Fruit fly (Drosophila melanogaster) whole organism, embryonic: ENCODE data around the gene sac.

Source experiments
- Atf6 ChIP-seq: fragments of 200-800 bp; sonication (Bioruptor generic); IDR thresholded peaks from 2 replicates; pipeline ENCODE4 v1.3.6; 2022; ENCODE audit warnings: missing biosample characterization, missing genetic modification characterization
- Bteb2 ChIP-seq: fragments of 200-800 bp; sonication (Bioruptor generic); optimal IDR thresholded peaks from 2 replicates; lab custom pipeline; 2016; ENCODE audit warnings: missing biosample characterization, missing genetic modification characterization
- CG10321 ChIP-seq: fragments of 200-800 bp; sonication (Bioruptor generic); IDR thresholded peaks from 2 replicates; pipeline ENCODE4 v1.3.6; 2022; ENCODE audit warnings: missing biosample characterization, missing genetic modification characterization
- CG10654 ChIP-seq: fragments of 200-800 bp; sonication (Bioruptor generic); optimal IDR thresholded peaks from 2 replicates; lab custom pipeline; 2016; ENCODE audit warnings: missing biosample characterization, missing genetic modification characterization
- CG13296 ChIP-seq: fragments of 200-800 bp; sonication (Bioruptor generic); optimal IDR thresholded peaks from 3 replicates; lab custom pipeline; 2018; ENCODE audit warnings: missing biosample characterization, mild to moderate bottlenecking, missing genetic modification characterization
- CG13894 ChIP-seq: fragments of 200-800 bp; sonication (Bioruptor generic); optimal IDR thresholded peaks from 3 replicates; lab custom pipeline; 2018; ENCODE audit warnings: missing biosample characterization, mild to moderate bottlenecking, missing genetic modification characterization, moderate library complexity
- CG15514 ChIP-seq: fragments of 200-800 bp; sonication (Bioruptor generic); optimal IDR thresholded peaks from 3 replicates; lab custom pipeline; 2017; ENCODE audit warnings: missing biosample characterization, missing genetic modification characterization, mild to moderate bottlenecking, moderate library complexity, missing genetic modification reagents
- CG15601 ChIP-seq: fragments of 200-800 bp; sonication (Bioruptor generic); optimal IDR thresholded peaks from 3 replicates; lab custom pipeline; 2019; ENCODE audit warnings: missing biosample characterization, mild to moderate bottlenecking, missing genetic modification characterization, moderate library complexity
- CG1647 ChIP-seq: fragments of 200-800 bp; sonication (Bioruptor generic); optimal IDR thresholded peaks from 3 replicates; lab custom pipeline; 2016; ENCODE audit warnings: missing biosample characterization, missing genetic modification characterization
- CG17186 ChIP-seq: fragments of 200-800 bp; sonication (Bioruptor generic); optimal IDR thresholded peaks from 3 replicates; lab custom pipeline; 2017; ENCODE audit warnings: missing biosample characterization, missing genetic modification reagents, missing genetic modification characterization
- CG17385 ChIP-seq: fragments of 200-800 bp; sonication (Bioruptor generic); optimal IDR thresholded peaks from 3 replicates; lab custom pipeline; 2018; ENCODE audit warnings: missing biosample characterization, mild to moderate bottlenecking, missing genetic modification characterization
- CG2120 ChIP-seq: fragments of 200-800 bp; sonication (Bioruptor generic); optimal IDR thresholded peaks from 3 replicates; lab custom pipeline; 2016; ENCODE audit warnings: missing biosample characterization, missing genetic modification characterization
- CG32767 ChIP-seq: fragments of 200-800 bp; sonication (Bioruptor generic); IDR thresholded peaks from 2 replicates; pipeline ENCODE4 v1.3.6; 2022; ENCODE audit warnings: missing biosample characterization, missing genetic modification characterization
- CG3407 ChIP-seq: fragments of 200-800 bp; sonication (Bioruptor generic); optimal IDR thresholded peaks from 2 replicates; lab custom pipeline; 2018; ENCODE audit warnings: missing biosample characterization, mild to moderate bottlenecking, missing genetic modification characterization
- CG34224 ChIP-seq: fragments of 200-800 bp; sonication (Bioruptor generic); IDR thresholded peaks from 3 replicates; pipeline ENCODE4 v1.3.6; 2022; ENCODE audit warnings: missing biosample characterization, missing genetic modification characterization; ENCODE audit not compliant: partially characterized antibody
- CG4360 ChIP-seq: fragments of 200-800 bp; sonication (Bioruptor generic); IDR thresholded peaks from 2 replicates; pipeline ENCODE4 v1.3.6; 2022; ENCODE audit warnings: missing biosample characterization, missing genetic modification characterization
- CG4854 ChIP-seq: fragments of 200-800 bp; sonication (Bioruptor generic); optimal IDR thresholded peaks from 2 replicates; lab custom pipeline; 2016; ENCODE audit warnings: missing biosample characterization, missing genetic modification characterization, inconsistent platforms
- CG6813 ChIP-seq: fragments of 200-800 bp; sonication (Bioruptor generic); optimal IDR thresholded peaks from 2 replicates; lab custom pipeline; 2017; ENCODE audit warnings: missing biosample characterization, missing genetic modification characterization, mild to moderate bottlenecking, moderate library complexity, missing genetic modification reagents
- CG8089 ChIP-seq: fragments of 200-800 bp; sonication (Bioruptor generic); optimal IDR thresholded peaks from 3 replicates; lab custom pipeline; 2016; ENCODE audit warnings: missing biosample characterization, missing genetic modification characterization
- CG8281 ChIP-seq: fragments of 200-800 bp; sonication (Bioruptor generic); optimal IDR thresholded peaks from 2 replicates; lab custom pipeline; 2018; ENCODE audit warnings: missing biosample characterization, mild to moderate bottlenecking, missing genetic modification characterization, moderate library complexity
- CG8388 ChIP-seq: fragments of 200-800 bp; sonication (Bioruptor generic); optimal IDR thresholded peaks from 2 replicates; lab custom pipeline; 2019; ENCODE audit warnings: missing biosample characterization, mild to moderate bottlenecking, missing genetic modification characterization, moderate library complexity
- CG9797 ChIP-seq: fragments of 200-800 bp; sonication (Bioruptor generic); optimal IDR thresholded peaks from 3 replicates; lab custom pipeline; 2018; ENCODE audit warnings: missing biosample characterization, mild to moderate bottlenecking, missing genetic modification characterization
- CkIIα-i1 ChIP-seq: fragments of 200-800 bp; sonication (Bioruptor generic); IDR thresholded peaks from 2 replicates; pipeline ENCODE4 v1.3.6; 2022; ENCODE audit warnings: missing biosample characterization, missing genetic modification characterization
- Dad ChIP-seq: fragments of 200-800 bp; sonication (Bioruptor generic); optimal IDR thresholded peaks from 3 replicates; lab custom pipeline; 2016; ENCODE audit warnings: missing biosample characterization, missing genetic modification characterization
- Deaf1 ChIP-seq: fragments of 200-800 bp; optimal IDR thresholded peaks from 3 replicates; lab custom pipeline; 2019; ENCODE audit warnings: missing biosample characterization, mild to moderate bottlenecking, missing genetic modification characterization, moderate library complexity
- Dll ChIP-seq: fragments of 200-800 bp; sonication (Bioruptor generic); IDR thresholded peaks from 4 replicates; pipeline ENCODE4 v1.3.6; 2022; ENCODE audit warnings: missing biosample characterization, missing genetic modification characterization; ENCODE audit not compliant: partially characterized antibody
- Ets65A ChIP-seq: fragments of 200-800 bp; sonication (Bioruptor generic); peaks from one replicate; lab custom pipeline; 2016; ENCODE audit warnings: missing biosample characterization, missing genetic modification characterization
- Fer1 ChIP-seq: fragments of 200-800 bp; sonication (Bioruptor generic); optimal IDR thresholded peaks from 2 replicates; lab custom pipeline; 2017; ENCODE audit warnings: missing biosample characterization, mild to moderate bottlenecking, missing genetic modification characterization
- Gsc ChIP-seq: fragments of 200-800 bp; sonication (Bioruptor generic); IDR thresholded peaks from 2 replicates; pipeline ENCODE4 v1.3.6; 2022; ENCODE audit warnings: missing biosample characterization, missing genetic modification characterization
- Hmr ChIP-seq: fragments of 200-800 bp; sonication (Bioruptor generic); optimal IDR thresholded peaks from 3 replicates; lab custom pipeline; 2017; ENCODE audit warnings: mild to moderate bottlenecking, missing biosample characterization, missing genetic modification reagents, missing genetic modification characterization
- Hsf ChIP-seq: fragments of 200-800 bp; sonication (Bioruptor generic); optimal IDR thresholded peaks from 3 replicates; lab custom pipeline; 2016; ENCODE audit warnings: missing biosample characterization, missing genetic modification characterization
- NFAT ChIP-seq: fragments of 200-800 bp; sonication (Bioruptor generic); IDR thresholded peaks from 2 replicates; pipeline ENCODE4 v1.3.6; 2022; ENCODE audit warnings: missing biosample characterization, missing genetic modification characterization
- cad ChIP-seq: fragments of >200 bp; optimal IDR thresholded peaks from 2 replicates; lab custom pipeline; 2017; ENCODE audit warnings: missing biosample characterization, missing genetic modification characterization
- cato ChIP-seq: fragments of 200-800 bp; sonication (Bioruptor generic); optimal IDR thresholded peaks from 2 replicates; lab custom pipeline; 2016; ENCODE audit warnings: missing biosample characterization, missing genetic modification characterization, borderline replicate concordance
- crc ChIP-seq: fragments of 200-800 bp; sonication (Bioruptor generic); optimal IDR thresholded peaks from 2 replicates; lab custom pipeline; 2016; ENCODE audit warnings: missing biosample characterization, missing genetic modification characterization
- dmrt99B ChIP-seq: fragments of 200-800 bp; sonication (Bioruptor generic); optimal IDR thresholded peaks from 2 replicates; lab custom pipeline; 2018; ENCODE audit warnings: missing biosample characterization, mild to moderate bottlenecking, missing genetic modification characterization, moderate library complexity
- emc ChIP-seq: fragments of 200-800 bp; sonication (Bioruptor generic); optimal IDR thresholded peaks from 2 replicates; lab custom pipeline; 2016; ENCODE audit warnings: missing biosample characterization, missing genetic modification characterization
- ems ChIP-seq: fragments of 200-800 bp; sonication (Bioruptor generic); optimal IDR thresholded peaks from 3 replicates; lab custom pipeline; 2016; ENCODE audit warnings: missing biosample characterization, missing genetic modification characterization
- esg ChIP-seq: fragments of 200-800 bp; sonication (Bioruptor generic); conservative IDR thresholded peaks from 2 replicates; pipeline ENCODE4 v1.3.6; 2022; ENCODE audit warnings: missing biosample characterization, missing genetic modification characterization
- hkb ChIP-seq, 2 experiments: fragments of 200-800 bp in 1 of 2; fragments of >200 bp in 1 of 2; sonication (Bioruptor generic) in 1 of 2; IDR thresholded peaks in 1 of 2; optimal IDR thresholded peaks in 1 of 2; 2 replicates each; pipeline versions ENCODE4 v1.3.6 to Lab custom; 2017 to 2022; ENCODE audit warnings: missing biosample characterization in 1 of 2, missing genetic modification characterization in 1 of 2
- lab ChIP-seq: fragments of 200-800 bp; sonication (Bioruptor generic); optimal IDR thresholded peaks from 3 replicates; lab custom pipeline; 2017; ENCODE audit warnings: missing biosample characterization, missing genetic modification characterization, mild to moderate bottlenecking, moderate library complexity, missing genetic modification reagents
- luna ChIP-seq: fragments of 200-800 bp; sonication (Bioruptor generic); optimal IDR thresholded peaks from 2 replicates; lab custom pipeline; 2016; ENCODE audit warnings: missing biosample characterization, missing genetic modification characterization
- oc ChIP-seq: fragments of 200-800 bp; sonication (Bioruptor generic); optimal IDR thresholded peaks from 2 replicates; lab custom pipeline; 2018; ENCODE audit warnings: missing biosample characterization, mild to moderate bottlenecking, missing genetic modification characterization, moderate library complexity
- otp ChIP-seq: fragments of 200-800 bp; sonication (Bioruptor generic); IDR thresholded peaks from 3 replicates; pipeline ENCODE4, ENCODE4 v1.3.6; 2022; ENCODE audit warnings: missing biosample characterization, missing genetic modification characterization
- ranshi ChIP-seq: fragments of 200-800 bp; sonication (Bioruptor generic); IDR thresholded peaks from 2 replicates; pipeline ENCODE4 v1.3.6; 2022; ENCODE audit warnings: missing biosample characterization, missing genetic modification characterization
- row ChIP-seq: fragments of 200-800 bp; sonication (Bioruptor generic); IDR thresholded peaks from 3 replicates; pipeline ENCODE4 v1.3.6; 2022; ENCODE audit warnings: missing biosample characterization, missing genetic modification characterization
- sd ChIP-seq: fragments of 200-800 bp; sonication (Bioruptor generic); optimal IDR thresholded peaks from 3 replicates; lab custom pipeline; 2018; ENCODE audit warnings: missing biosample characterization, mild to moderate bottlenecking, missing genetic modification characterization, moderate library complexity
- yki ChIP-seq: fragments of >200 bp; optimal IDR thresholded peaks from 3 replicates; lab custom pipeline; 2018
- z ChIP-seq: fragments of 200-800 bp; sonication (Bioruptor generic); IDR thresholded peaks from 3 replicates; pipeline ENCODE4 v1.3.6; 2022; ENCODE audit warnings: missing biosample characterization, missing genetic modification characterization

The sac gene

dm6 chr3R:4453213-4453956, 27.2 kb upstream of the sac start (continued):
- peak; percentile 49 for TF ChIP-seq Fer1 (GFP tag; lab: Kevin White, UChicago)
- TF ChIP-seq CG4854 (GFP tag; lab: Kevin White, UChicago) = no peak
- TF ChIP-seq yki (lab: Kevin White, UChicago) = peak; percentile 93
- peak; percentile 68 for TF ChIP-seq CG34224 (GFP tag; lab: Robert Waterston, UW)
- TF ChIP-seq CkIIα-i1 = no peak
- peak; percentile 38 for TF ChIP-seq CG15601 (tag; lab: Kevin White, UChicago)
- peak; percentile 95 for TF ChIP-seq CG32767 (GFP tag; lab: Robert Waterston, UW)
- peak; percentile 64 for TF ChIP-seq Deaf1 (tag; lab: Kevin White, UChicago)
- no peak for TF ChIP-seq hkb (optimal IDR thresholded peaks at IDR 0.05; lab: Kevin White, UChicago)
- peak; percentile 46; the same call in 1 of the 2 replicates for TF ChIP-seq hkb (GFP tag; IDR thresholded peaks at IDR 0.05; lab: Robert Waterston, UW)
- TF ChIP-seq CG17385 = peak; percentile 100
- TF ChIP-seq sd (tag; lab: Kevin White, UChicago) = peak; percentile 52
- TF ChIP-seq Gsc (GFP tag; lab: Robert Waterston, UW) = no peak
- TF ChIP-seq, all 482 proteins: peak for 169

dm6 chr3R:4457625-4458024, 23.0 kb upstream of the sac start:
- TF ChIP-seq CG9797 = no peak
- TF ChIP-seq CG3407 = peak; percentile 16
- no peak for TF ChIP-seq CG8089 (GFP tag; lab: Kevin White, UChicago)
- TF ChIP-seq Ets65A (GFP tag; lab: Kevin White, UChicago) = peak; percentile 81
- TF ChIP-seq CG10321 (GFP tag; lab: Robert Waterston, UW) = no peak
- TF ChIP-seq CG15601 (tag; lab: Kevin White, UChicago) = no peak
- no peak for TF ChIP-seq emc (GFP tag; lab: Kevin White, UChicago)
- no peak for TF ChIP-seq CG6813 (GFP tag; lab: Kevin White, UChicago)
- no peak for TF ChIP-seq Atf6
- TF ChIP-seq Hsf (GFP tag; lab: Kevin White, UChicago) = no peak
- TF ChIP-seq esg (GFP tag; lab: Robert Waterston, UW) = no peak
- peak; percentile 22 for TF ChIP-seq CG15514 (GFP tag; lab: Kevin White, UChicago)
- no peak for TF ChIP-seq CG13894 (tag; lab: Kevin White, UChicago)
- no peak for TF ChIP-seq CG4360 (GFP tag; lab: Robert Waterston, UW)
- TF ChIP-seq row = no peak
- no peak for TF ChIP-seq Dll (GFP tag; lab: Robert Waterston, UW)
- no peak for TF ChIP-seq CG13296 (GFP tag; lab: Kevin White, UChicago)
- no peak for TF ChIP-seq Dad (GFP tag; lab: Kevin White, UChicago)
- TF ChIP-seq otp (GFP tag; lab: Robert Waterston, UW) = 0 out of 3 replicates have a peak, but pooled peaks have one; percentile 14
- no peak for TF ChIP-seq CG8388 (GFP tag; lab: Kevin White, UChicago)
- no peak for TF ChIP-seq CG2120 (GFP tag; lab: Kevin White, UChicago)
- TF ChIP-seq z (GFP tag; lab: Robert Waterston, UW) = no peak
- TF ChIP-seq CG17186 = no peak
- TF ChIP-seq CG10654 (GFP tag; lab: Kevin White, UChicago) = no peak
- TF ChIP-seq ranshi = no peak
- no peak for TF ChIP-seq NFAT (GFP tag; lab: Robert Waterston, UW)
- no peak for TF ChIP-seq cad (GFP tag; lab: Kevin White, UChicago)
- TF ChIP-seq CG1647 (GFP tag; lab: Kevin White, UChicago) = no peak
- no peak for TF ChIP-seq dmrt99B (tag; lab: Kevin White, UChicago)
- TF ChIP-seq CG8281 (tag; lab: Kevin White, UChicago) = no peak
- TF ChIP-seq Bteb2 (GFP tag; lab: Kevin White, UChicago) = no peak
- no peak for TF ChIP-seq oc (tag; lab: Kevin White, UChicago)
- TF ChIP-seq luna (GFP tag; lab: Kevin White, UChicago) = no peak
- no peak for TF ChIP-seq crc
- peak; percentile 41 for TF ChIP-seq lab (GFP tag; lab: Kevin White, UChicago)
- no peak for TF ChIP-seq ems (GFP tag; lab: Kevin White, UChicago)
- no peak for TF ChIP-seq cato (GFP tag; lab: Kevin White, UChicago)
- peak; percentile 21 for TF ChIP-seq Hmr (GFP tag; lab: Kevin White, UChicago)
